Worm (Caenorhabditis elegans): Measurements from ENCODE around the gene F40G9.15.

DNA sequence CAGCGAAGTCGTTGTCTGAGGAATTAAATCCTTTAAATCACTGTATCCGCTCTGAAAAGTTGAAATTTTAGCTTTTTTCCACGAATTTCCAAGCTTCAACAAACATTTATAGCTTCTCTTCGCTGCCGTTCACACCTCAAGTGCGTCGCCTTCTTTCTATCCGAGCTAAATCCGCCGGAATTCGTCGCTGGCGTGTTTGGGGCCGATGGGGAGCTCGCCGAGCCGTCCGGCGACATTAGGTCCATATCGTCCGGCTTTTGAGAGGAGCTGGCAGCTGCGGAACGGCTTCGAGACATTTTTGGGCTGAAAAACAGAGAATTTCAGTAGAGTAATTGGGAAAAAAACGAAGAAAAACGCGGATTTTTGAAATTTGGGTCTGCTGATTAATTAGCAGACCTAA, 5.6 kb downstream of the F40G9.15 start, which contains the start of gene mxl-2:
- no peak for TF ChIP-seq him-1 (tag; optimal IDR thresholded peaks at IDR 0.05)
- no peak for TF ChIP-seq W03F9.2 (tag; optimal IDR thresholded peaks at IDR 0.05)
- TF ChIP-seq dao-5 (tag; optimal IDR thresholded peaks at IDR 0.05), result no peak

Data from whole organism, L4/young adult.